Worm (Caenorhabditis elegans) whole organism, L4 larva: ENCODE data around the gene F53E4.1.
A peak's percentile ranks its signal among the peaks of the same experiment; 100 is the strongest.
"Not testable (repeated sequence)": the region's sequence is repeated elsewhere in the genome, so short reads cannot be mapped to it uniquely, and the experiment has no call there.

ENCODE experiments used
- F44E2.7 ChIP-seq: fragments of 200-800 bp; sonication (Bioruptor generic); IDR thresholded peaks from 2 replicates; pipeline ENCODE4 v2.1.2; 2022; ENCODE audit warnings: missing genetic modification characterization, missing compliant biosample characterization
- R02D3.7 ChIP-seq: fragments of 150-350 bp; sonication (generic microtip); optimal IDR thresholded peaks from 3 replicates; lab custom pipeline; 2014; ENCODE audit warnings: missing biosample characterization, missing genetic modification characterization
- Y5F2A.4 ChIP-seq: fragments of 200-800 bp; sonication (Bioruptor generic); optimal IDR thresholded peaks from 2 replicates; lab custom pipeline; 2018; ENCODE audit warnings: mild to moderate bottlenecking, missing genetic modification characterization, missing compliant biosample characterization
- Y75B8A.6 ChIP-seq: fragments of 200-800 bp; sonication (Bioruptor generic); IDR thresholded peaks from 2 replicates; pipeline ENCODE4 v1.3.6; 2022; ENCODE audit warnings: missing genetic modification reagents, missing genetic modification characterization, missing compliant biosample characterization
- ZK337.2 ChIP-seq: fragments of 200-800 bp; sonication (Bioruptor generic); IDR thresholded peaks from 2 replicates; pipeline ENCODE4 v1.3.6; 2022; ENCODE audit warnings: missing genetic modification reagents, missing genetic modification characterization, missing compliant biosample characterization
- aly-2 ChIP-seq: sonication (generic microtip); optimal IDR thresholded peaks from 2 replicates; lab custom pipeline; 2018; ENCODE audit warnings: missing biosample characterization, missing genetic modification characterization
- ama-1 ChIP-seq: fragments of 150-350 bp; optimal IDR thresholded peaks from 2 replicates; lab custom pipeline; 2014; ENCODE audit warnings: inconsistent platforms, mixed read lengths
- ceh-28 ChIP-seq: fragments of 150-350 bp; optimal IDR thresholded peaks from 2 replicates; lab custom pipeline; 2014; ENCODE audit warnings: missing biosample characterization, missing genetic modification reagents, missing genetic modification characterization
- ceh-62 ChIP-seq: sonication (generic microtip); optimal IDR thresholded peaks from 2 replicates; lab custom pipeline; 2017; ENCODE audit warnings: missing biosample characterization, missing genetic modification characterization
- ces-1 ChIP-seq: fragments of 150-350 bp; sonication (generic microtip); optimal IDR thresholded peaks from 4 replicates; lab custom pipeline; 2014; ENCODE audit warnings: missing biosample characterization, missing genetic modification reagents, missing genetic modification characterization
- daf-16 ChIP-seq, 3 experiments: sonication (generic microtip); optimal IDR thresholded peaks; 2 replicates each; lab custom pipeline; 2016 to 2017; ENCODE audit warnings: missing genetic modification characterization in 3 of 3, missing genetic modification reagents in 3 of 3, mild to moderate bottlenecking in 2 of 3, missing compliant biosample characterization in 2 of 3, missing biosample characterization in 1 of 3, moderate library complexity in 1 of 3
- daf-19 ChIP-seq: fragments of 200-800 bp; sonication (Bioruptor generic); conservative IDR thresholded peaks from 2 replicates; pipeline ENCODE4 v1.3.6; 2022; ENCODE audit warnings: missing genetic modification characterization, missing compliant biosample characterization
- daf-8 ChIP-seq: fragments of 200-800 bp; sonication (Bioruptor generic); IDR thresholded peaks from 2 replicates; pipeline ENCODE4 v1.3.6; 2022; ENCODE audit warnings: missing genetic modification characterization, missing compliant biosample characterization
- dmd-8 ChIP-seq: fragments of 200-800 bp; sonication (Bioruptor generic); IDR thresholded peaks from 2 replicates; pipeline ENCODE4 v1.3.6; 2022; ENCODE audit warnings: missing genetic modification characterization, missing compliant biosample characterization
- dpl-1 ChIP-seq: fragments of 150-350 bp; optimal IDR thresholded peaks from 2 replicates; lab custom pipeline; 2014; ENCODE audit warnings: missing biosample characterization, missing genetic modification reagents, missing genetic modification characterization
- egl-27 ChIP-seq: sonication (generic microtip); optimal IDR thresholded peaks from 3 replicates; lab custom pipeline; 2017; ENCODE audit warnings: missing biosample characterization, missing genetic modification reagents, missing genetic modification characterization
- fkh-10 ChIP-seq: fragments of 150-350 bp; optimal IDR thresholded peaks from 2 replicates; lab custom pipeline; 2014; ENCODE audit warnings: missing biosample characterization, missing genetic modification reagents, missing genetic modification characterization
- gei-8 ChIP-seq: fragments of 200-800 bp; sonication (Bioruptor generic); optimal IDR thresholded peaks from 2 replicates; lab custom pipeline; 2018; ENCODE audit warnings: mild to moderate bottlenecking, missing genetic modification characterization, missing compliant biosample characterization
- hmg-1.1 ChIP-seq: fragments of 200-800 bp; sonication (Bioruptor generic); IDR thresholded peaks from 2 replicates; pipeline ENCODE4 v1.3.6; 2022; ENCODE audit warnings: missing genetic modification reagents, missing genetic modification characterization, missing compliant biosample characterization
- lim-7 ChIP-seq: fragments of 200-800 bp; sonication (Bioruptor generic); IDR thresholded peaks from 2 replicates; pipeline ENCODE4 v1.3.6; 2022; ENCODE audit warnings: missing genetic modification characterization, missing compliant biosample characterization
- lin-1 ChIP-seq: fragments of 200-800 bp; sonication (Bioruptor generic); IDR thresholded peaks from 2 replicates; pipeline ENCODE4 v1.3.6; 2022; ENCODE audit warnings: missing genetic modification reagents, missing genetic modification characterization, missing compliant biosample characterization
- lin-29 ChIP-seq: fragments of 200-800 bp; sonication (Bioruptor generic); IDR thresholded peaks from 2 replicates; pipeline ENCODE4 v1.3.6; 2022; ENCODE audit warnings: missing genetic modification reagents, missing genetic modification characterization, missing compliant biosample characterization
- lin-38 ChIP-seq: fragments of 200-800 bp; sonication (Bioruptor generic); IDR thresholded peaks from 2 replicates; pipeline ENCODE4 v1.3.6; 2022; ENCODE audit warnings: missing genetic modification reagents, missing genetic modification characterization, missing compliant biosample characterization
- lsy-2 ChIP-seq, 2 experiments: fragments of 150-350 bp in 1 of 2; sonication (generic microtip) in 1 of 2; optimal IDR thresholded peaks; 2 replicates each; lab custom pipeline; 2014 to 2017; ENCODE audit warnings: missing biosample characterization in 2 of 2, missing genetic modification characterization in 2 of 2
- madf-5 ChIP-seq, 2 experiments: fragments of 200-800 bp; sonication (Bioruptor generic); IDR thresholded peaks; 2 replicates each; pipeline ENCODE4 v1.3.6; 2022; ENCODE audit warnings: missing compliant biosample characterization in 2 of 2, missing genetic modification characterization in 2 of 2
- mdl-1 ChIP-seq, 2 experiments: fragments of 150-350 bp in 1 of 2; sonication (generic microtip) in 1 of 2; optimal IDR thresholded peaks; 2 replicates each; lab custom pipeline; 2014 to 2017; ENCODE audit warnings: missing biosample characterization in 2 of 2, missing genetic modification characterization in 2 of 2
- mdt-29 ChIP-seq: fragments of 200-800 bp; sonication (Bioruptor generic); IDR thresholded peaks from 2 replicates; pipeline ENCODE4 v1.3.6; 2022; ENCODE audit warnings: missing genetic modification reagents, missing genetic modification characterization, missing compliant biosample characterization
- mes-2 ChIP-seq: sonication (generic microtip); optimal IDR thresholded peaks from 2 replicates; lab custom pipeline; 2016; ENCODE audit warnings: missing genotype, mild to moderate bottlenecking, missing genetic modification characterization, missing compliant biosample characterization; ENCODE audit not compliant: poor library complexity, severe bottlenecking
- mxl-3 ChIP-seq: fragments of 200-800 bp; sonication (Bioruptor generic); optimal IDR thresholded peaks from 2 replicates; lab custom pipeline; 2018; ENCODE audit warnings: mild to moderate bottlenecking, missing genetic modification characterization, missing compliant biosample characterization
- nhr-11 ChIP-seq: fragments of 150-350 bp; optimal IDR thresholded peaks from 2 replicates; lab custom pipeline; 2014; ENCODE audit warnings: missing biosample characterization, missing genetic modification characterization
- nhr-111 ChIP-seq: fragments of 200-800 bp; sonication (Bioruptor generic); optimal IDR thresholded peaks from 2 replicates; lab custom pipeline; 2018; ENCODE audit warnings: mild to moderate bottlenecking, missing genetic modification characterization, missing compliant biosample characterization
- nhr-237 ChIP-seq: sonication (generic microtip); optimal IDR thresholded peaks from 2 replicates; lab custom pipeline; 2017; ENCODE audit warnings: missing biosample characterization, missing genetic modification characterization
- nhr-28 ChIP-seq: fragments of 150-350 bp; optimal IDR thresholded peaks from 2 replicates; lab custom pipeline; 2014; ENCODE audit warnings: missing biosample characterization, missing genetic modification characterization
- nhr-42 ChIP-seq: fragments of 200-800 bp; sonication (Bioruptor generic); IDR thresholded peaks from 2 replicates; pipeline ENCODE4 v1.3.6; 2022; ENCODE audit warnings: missing genetic modification characterization, missing compliant biosample characterization
- nhr-6 ChIP-seq: fragments of 150-350 bp; optimal IDR thresholded peaks from 2 replicates; lab custom pipeline; 2014; ENCODE audit warnings: missing biosample characterization, missing genetic modification characterization
- pha-4 ChIP-seq, 2 experiments: fragments of 150-350 bp in 1 of 2; fragments of 200-800 bp in 1 of 2; sonication (Bioruptor generic) in 1 of 2; IDR thresholded peaks in 1 of 2; optimal IDR thresholded peaks in 1 of 2; 2 replicates each; pipeline versions ENCODE4 v1.3.6 to Lab custom; 2014 to 2022; ENCODE audit warnings: missing genetic modification characterization in 2 of 2, missing genetic modification reagents in 2 of 2, missing biosample characterization in 1 of 2, missing compliant biosample characterization in 1 of 2
- php-3 ChIP-seq: fragments of 200-800 bp; sonication (Bioruptor generic); IDR thresholded peaks from 2 replicates; pipeline ENCODE4 v1.3.6; 2022; ENCODE audit warnings: missing genetic modification reagents, missing genetic modification characterization, missing compliant biosample characterization
- sdz-12 ChIP-seq: fragments of 200-800 bp; sonication (Bioruptor generic); optimal IDR thresholded peaks from 2 replicates; lab custom pipeline; 2018; ENCODE audit warnings: mild to moderate bottlenecking, missing genetic modification characterization, missing compliant biosample characterization
- set-16 ChIP-seq: fragments of 200-800 bp; sonication (Bioruptor generic); IDR thresholded peaks from 2 replicates; pipeline ENCODE4 v1.3.6; 2022; ENCODE audit warnings: missing genetic modification reagents, missing genetic modification characterization, missing compliant biosample characterization
- snpc-1.2 ChIP-seq: fragments of 200-800 bp; sonication (Bioruptor generic); IDR thresholded peaks from 2 replicates; pipeline ENCODE4 v1.3.6; 2022; ENCODE audit warnings: missing genetic modification reagents, missing genetic modification characterization, missing compliant biosample characterization
- unc-39 ChIP-seq: sonication (generic microtip); optimal IDR thresholded peaks from 2 replicates; lab custom pipeline; 2017; ENCODE audit warnings: missing biosample characterization, missing genetic modification characterization
- zag-1 ChIP-seq: fragments of 150-350 bp; optimal IDR thresholded peaks from 2 replicates; lab custom pipeline; 2014; ENCODE audit warnings: missing biosample characterization, missing genetic modification characterization
- zip-2 ChIP-seq: fragments of 150-350 bp; optimal IDR thresholded peaks from 2 replicates; lab custom pipeline; 2014; ENCODE audit warnings: missing biosample characterization, missing genetic modification characterization
- ztf-7 ChIP-seq: fragments of 150-350 bp; optimal IDR thresholded peaks from 2 replicates; lab custom pipeline; 2014; ENCODE audit warnings: missing biosample characterization, missing genetic modification characterization

F53E4.1 gene

DNA sequence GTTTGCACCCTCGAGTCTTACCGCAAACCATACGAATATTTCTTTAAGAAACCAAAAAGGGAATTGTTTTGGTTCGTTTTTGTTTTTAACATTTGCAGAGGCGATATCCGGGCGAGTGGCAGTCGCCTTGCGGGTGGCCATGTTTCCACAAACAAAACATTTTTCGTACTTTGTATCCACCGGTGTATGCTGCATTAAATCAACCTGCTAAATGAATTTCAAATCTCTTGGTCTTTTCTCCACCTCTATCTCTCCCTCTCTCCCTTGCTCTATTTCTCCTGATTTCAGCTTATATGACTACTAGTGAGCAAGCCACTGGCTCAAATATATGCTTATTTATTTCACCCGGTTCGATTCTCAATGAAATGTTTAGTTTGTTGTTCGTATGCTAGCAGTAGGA, 9.1 kb upstream of the F53E4.1 start, which contains the start of gene nhr-52:
Gene nhr-52 (plus strand): TSS at position 301 of the 400 bp plus-strand sequence.
- TF ChIP-seq aly-2 (tag; lab: Kevin White, UChicago) = no peak
- no peak for TF ChIP-seq daf-8
- TF ChIP-seq unc-39 = no peak
- no peak for TF ChIP-seq Y5F2A.4 (GFP tag; lab: Kevin White, UChicago)
- TF ChIP-seq madf-5 (GFP tag; IDR thresholded peaks at IDR 0.05; lab: Robert Waterston, UW) = no peak
- TF ChIP-seq daf-16 (GFP tag; optimal IDR thresholded peaks at IDR 0.05; lab: Kevin White, UChicago) = no peak
- no peak for TF ChIP-seq daf-16 (tag; optimal IDR thresholded peaks at IDR 0.05; lab: Kevin White, UChicago)
- no peak for TF ChIP-seq fkh-10 (GFP tag; lab: Kevin White, UChicago)
- TF ChIP-seq F44E2.7 (GFP tag; lab: Robert Waterston, UW) = no peak
- TF ChIP-seq mxl-3 (GFP tag; lab: Kevin White, UChicago) = no peak
- TF ChIP-seq Y75B8A.6 (GFP tag; lab: Robert Waterston, UW) = no peak

DNA sequence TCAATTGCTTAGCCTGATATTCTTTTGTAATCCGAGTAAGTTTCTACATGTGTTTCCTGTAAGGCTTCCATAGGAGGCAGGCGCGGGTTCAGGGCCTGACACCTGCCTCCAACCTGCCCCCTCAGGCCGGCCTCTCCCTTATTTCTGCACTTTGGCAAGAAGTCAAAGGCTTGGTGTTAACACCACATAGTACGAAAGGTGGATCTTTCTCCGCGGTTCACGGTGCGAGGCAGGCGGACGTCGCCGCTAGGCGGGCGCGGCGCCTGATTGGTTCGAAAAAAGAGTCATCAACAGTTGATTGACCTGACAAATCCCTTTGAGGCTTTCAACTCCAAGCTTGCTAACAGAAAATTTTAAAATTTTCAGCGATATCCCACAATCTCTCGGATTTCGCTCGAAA, 6.8 kb upstream of the F53E4.1 start:
- TF ChIP-seq dpl-1 = no peak
- TF ChIP-seq dmd-8 (GFP tag; lab: Robert Waterston, UW) = 0 out of 2 replicates have a peak, but pooled peaks have one; percentile 31
- no peak for TF ChIP-seq mes-2 (tag; lab: Kevin White, UChicago)
- peak; percentile 55 for TF ChIP-seq set-16 (GFP tag; lab: Robert Waterston, UW)

DNA sequence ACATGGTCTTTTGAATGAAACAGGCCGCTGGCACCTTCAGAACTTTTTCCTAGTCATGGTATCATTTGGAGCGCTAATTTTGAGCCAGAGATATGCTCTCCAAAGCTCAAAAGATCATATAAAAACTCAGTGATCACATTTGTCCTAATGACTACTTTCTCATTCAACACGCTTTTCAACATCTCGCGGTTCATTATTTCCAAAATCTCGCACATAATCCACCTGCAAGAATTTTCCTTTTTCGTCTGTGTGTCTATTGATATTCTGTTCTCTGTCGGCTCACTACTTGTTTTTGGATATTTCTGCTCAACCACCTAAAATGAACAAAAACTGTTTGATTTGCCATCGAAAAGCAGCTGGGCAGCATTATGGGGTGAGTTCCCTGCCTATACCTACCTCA, 5.6 kb upstream of the F53E4.1 start, which contains the start of gene nhr-51:
Gene nhr-51 (plus strand): TSS at position 301 of the 400 bp plus-strand sequence.
- TF ChIP-seq gei-8 (GFP tag; lab: Kevin White, UChicago) (no peak), R02D3.7 (tag; lab: Kevin White, UChicago) (no peak), nhr-42 (GFP tag; lab: Robert Waterston, UW) (no peak), nhr-28 (tag; lab: Kevin White, UChicago) (no peak), ceh-62 (tag; lab: Kevin White, UChicago) (no peak), hmg-1.1 (no peak), sdz-12 (no peak), nhr-237 (tag; lab: Kevin White, UChicago) (no peak), lsy-2 (tag; optimal IDR thresholded peaks at IDR 0.05; lab: Kevin White, UChicago) (no peak), php-3 (GFP tag; lab: Robert Waterston, UW) (no peak), mdt-29 (no peak), lin-38 (GFP tag; lab: Robert Waterston, UW) (no peak), mdl-1 (tag; optimal IDR thresholded peaks at IDR 0.05; lab: Kevin White, UChicago) (no peak), mes-2 (tag; lab: Kevin White, UChicago) (no peak), aly-2 (tag; lab: Kevin White, UChicago) (no peak), daf-19 (GFP tag; lab: Robert Waterston, UW) (no peak), ZK337.2 (GFP tag; lab: Robert Waterston, UW) (no peak), ztf-7 (tag; lab: Kevin White, UChicago) (no peak), set-16 (GFP tag; lab: Robert Waterston, UW) (no peak), zip-2 (tag; lab: Kevin White, UChicago) (no peak)

DNA sequence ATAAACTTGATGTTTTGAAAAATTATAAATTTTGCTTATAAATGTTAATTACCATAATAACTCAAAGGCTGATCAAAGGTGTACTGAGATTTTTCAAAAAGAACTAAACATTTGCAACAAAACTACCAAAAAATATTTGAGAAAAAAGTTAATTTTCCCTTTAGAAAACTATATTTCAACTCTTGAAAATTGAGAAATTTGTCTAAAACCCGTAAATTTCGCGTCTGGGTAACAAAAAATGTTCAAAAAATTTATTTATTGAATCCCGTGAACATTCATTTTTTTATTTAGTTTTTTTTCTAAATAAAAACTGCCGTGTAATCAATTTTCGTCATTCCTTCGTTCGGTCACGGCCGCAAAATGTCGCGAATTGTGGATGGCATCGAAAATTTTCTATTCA, 2.0 kb upstream of the F53E4.1 start, which contains the start of gene K06B4.15:
Gene K06B4.15 (plus strand): TSS at position 301 of the 400 bp plus-strand sequence.
- not testable (repeated sequence) for TF ChIP-seq ces-1 (GFP tag; lab: Kevin White, UChicago); snpc-1.2 (GFP tag; lab: Robert Waterston, UW); php-3 (GFP tag; lab: Robert Waterston, UW)

DNA sequence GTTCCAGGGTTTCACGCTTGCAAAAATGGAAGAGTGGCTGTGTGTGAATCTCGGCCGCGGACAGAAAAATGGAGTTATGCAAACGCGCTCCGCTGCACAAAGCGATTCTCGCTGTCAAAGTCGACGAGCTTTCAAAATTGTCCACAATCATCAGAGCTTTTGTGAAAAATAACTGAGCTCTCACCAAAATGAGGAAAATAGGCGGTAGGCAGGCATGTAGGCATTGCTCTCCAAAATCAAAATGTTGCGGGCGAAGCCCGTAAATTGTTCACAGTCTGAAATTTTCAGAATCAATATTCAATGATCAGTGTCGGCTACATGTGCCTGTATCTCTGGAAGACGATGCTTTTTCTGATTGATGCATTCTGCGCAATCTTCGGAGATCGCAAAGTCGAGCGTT, 770 bp upstream of the F53E4.1 start, which contains the start of gene K06B4.4:
Gene K06B4.4 (plus strand): TSS at position 301 of the 400 bp plus-strand sequence.
- TF ChIP-seq zag-1 (tag; lab: Kevin White, UChicago) (no peak), lim-7 (GFP tag; lab: Robert Waterston, UW) (no peak), lin-1 (GFP tag; lab: Robert Waterston, UW) (no peak), zip-2 (tag; lab: Kevin White, UChicago) (no peak), lin-38 (GFP tag; lab: Robert Waterston, UW) (no peak), hmg-1.1 (no peak), pha-4 (GFP tag; IDR thresholded peaks at IDR 0.05; lab: Robert Waterston, UW) (no peak), pha-4 (tag; optimal IDR thresholded peaks at IDR 0.05; lab: Kevin White, UChicago) (no peak), nhr-11 (tag; lab: Kevin White, UChicago) (no peak), nhr-6 (tag; lab: Kevin White, UChicago) (no peak), nhr-111 (no peak), egl-27 (tag; lab: Kevin White, UChicago) (no peak), ceh-28 (no peak), lin-29 (GFP tag; lab: Robert Waterston, UW) (no peak), ama-1 (no peak)
